Fruit fly (Drosophila melanogaster): ENCODE measurements around the gene tal-2A.

The tal-2A gene

DNA sequence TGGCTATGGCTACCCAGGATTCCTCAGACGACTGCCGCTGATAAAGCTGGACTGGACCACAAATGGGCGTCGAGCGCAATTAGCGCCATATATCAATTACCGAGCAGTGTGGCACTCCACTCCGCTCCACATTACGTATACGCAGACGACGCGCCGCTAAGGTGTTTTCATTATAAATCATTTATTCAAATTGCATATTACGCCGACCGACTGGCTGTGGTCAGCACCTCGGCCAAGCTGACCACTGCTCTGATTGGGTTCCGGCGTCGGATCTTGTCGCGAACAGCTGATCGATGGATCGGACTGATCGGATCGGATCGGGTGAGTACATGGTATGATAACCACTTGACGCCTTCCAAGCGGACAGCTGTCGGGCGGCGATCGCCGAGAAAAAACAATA lies 20.0 kb downstream of the tal-2A start:
- TF ChIP-seq otp (GFP tag; IDR thresholded peaks at IDR 0.05) (0 out of 3 replicates have a peak, but pooled peaks have one; percentile 9), CG7372 (GFP tag; IDR thresholded peaks at IDR 0.05) (no peak), nom (GFP tag; optimal IDR thresholded peaks at IDR 0.05) (no peak), CG18011 (GFP tag; optimal IDR thresholded peaks at IDR 0.05) (no peak), hb (GFP tag; IDR thresholded peaks at IDR 0.05; ENCODE audit: partially characterized antibody) (0 out of 3 replicates have a peak, but pooled peaks have one; percentile 33), CG3281 (GFP tag; optimal IDR thresholded peaks at IDR 0.05) (no peak), dysf (GFP tag; IDR thresholded peaks at IDR 0.05) (0 out of 3 replicates have a peak, but pooled peaks have one; percentile 15), Ets65A (GFP tag) (peak; percentile 20)

DNA sequence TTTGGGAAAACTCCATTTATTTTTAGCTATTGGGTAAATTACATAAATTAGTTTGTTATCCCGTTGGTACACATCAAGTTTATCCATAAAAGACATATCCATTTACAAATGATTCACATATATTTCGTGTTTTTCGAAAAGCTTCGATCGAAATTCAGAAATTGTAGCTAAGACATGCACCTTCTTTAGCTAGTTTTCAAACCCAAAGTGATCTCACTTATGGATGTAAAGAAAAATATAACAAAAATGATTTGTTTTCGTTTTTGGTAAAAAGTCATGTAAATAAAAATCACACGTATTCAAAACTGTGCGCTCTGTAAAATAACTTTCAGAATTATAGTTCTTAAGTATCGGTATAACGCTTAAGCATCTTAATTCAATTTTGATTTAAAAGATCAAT lies 20.6 kb downstream of the tal-2A start:
- no peak for TF ChIP-seq croc (GFP tag; conservative IDR thresholded peaks at IDR 0.05)
- TF ChIP-seq stwl (tag; optimal IDR thresholded peaks at IDR 0.05) = peak; percentile 62
- no peak for TF ChIP-seq cas (GFP tag; IDR thresholded peaks at IDR 0.05)
- TF ChIP-seq Lhr (GFP tag; optimal IDR thresholded peaks at IDR 0.05) = peak; percentile 35
- peak; percentile 82 for TF ChIP-seq CG3995 (GFP tag; optimal IDR thresholded peaks at IDR 0.05)
- TF ChIP-seq CG15696 (tag; optimal IDR thresholded peaks at IDR 0.05) = no peak
- TF ChIP-seq Myb (GFP tag; optimal IDR thresholded peaks at IDR 0.05) = no peak
- TF ChIP-seq Mrtf (GFP tag; IDR thresholded peaks at IDR 0.05) = no peak
- TF ChIP-seq psq (GFP tag; optimal IDR thresholded peaks at IDR 0.05) = no peak
- peak; percentile 71 for TF ChIP-seq E2f2 (GFP tag; IDR thresholded peaks at IDR 0.05)
- peak; percentile 69 for TF ChIP-seq pita (GFP tag; optimal IDR thresholded peaks at IDR 0.05)
- no peak for TF ChIP-seq NC2α (GFP tag; optimal IDR thresholded peaks at IDR 0.05)
- no peak for TF ChIP-seq Eip74EF (GFP tag; optimal IDR thresholded peaks at IDR 0.05)
- TF ChIP-seq ssp (GFP tag; IDR thresholded peaks at IDR 0.05) = no peak
- no peak for TF ChIP-seq CG10462 (GFP tag; optimal IDR thresholded peaks at IDR 0.05)
- TF ChIP-seq bbx (GFP tag; IDR thresholded peaks at IDR 0.05; ENCODE audit: partially characterized antibody) = 0 out of 2 replicates have a peak, but pooled peaks have one; percentile 20
- TF ChIP-seq BEAF-32 (GFP tag; optimal IDR thresholded peaks at IDR 0.05) = peak; percentile 7
- no peak for TF ChIP-seq CG10267 (tag; optimal IDR thresholded peaks at IDR 0.05)
- TF ChIP-seq amos (GFP tag; IDR thresholded peaks at IDR 0.05; ENCODE audit: partially characterized antibody) = peak; percentile 59
- TF ChIP-seq en (GFP tag; optimal IDR thresholded peaks at IDR 0.05) = no peak
- peak; percentile 35 for TF ChIP-seq Dp (GFP tag; optimal IDR thresholded peaks at IDR 0.05)
- TF ChIP-seq knrl (GFP tag; IDR thresholded peaks at IDR 0.05; ENCODE audit: partially characterized antibody) = peak; percentile 45; the same call in 2 of the 3 replicates
- peak in 1 of 2 experiments; percentile 54 for TF ChIP-seq tll (GFP tag; optimal IDR thresholded peaks at IDR 0.05)
- TF ChIP-seq CTCF (GFP tag; optimal IDR thresholded peaks at IDR 0.05) = peak; percentile 82
- peak; percentile 10; the same call in 1 of the 2 replicates for TF ChIP-seq MBD-R2 (GFP tag; IDR thresholded peaks at IDR 0.05)
- no peak for TF ChIP-seq Dbx (GFP tag; IDR thresholded peaks at IDR 0.05)

DNA sequence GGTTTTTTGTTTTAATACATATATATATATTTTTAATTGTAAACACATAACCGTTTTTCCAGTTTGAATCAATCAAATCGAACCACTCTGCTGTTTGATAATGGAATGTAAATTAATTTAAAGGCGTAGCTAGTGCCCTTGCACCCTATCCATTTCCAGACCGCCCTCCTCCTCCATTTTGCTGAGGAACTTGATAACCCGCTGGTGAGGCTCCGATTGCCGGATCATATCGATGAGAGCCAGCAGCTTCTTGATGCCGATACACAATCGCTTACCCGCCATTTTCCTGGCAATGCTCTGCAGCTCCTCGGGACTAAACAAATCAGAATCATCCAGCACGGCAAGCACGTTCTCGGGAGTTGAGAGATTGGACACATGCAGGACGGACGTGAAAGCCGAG lies 21.6 kb downstream of the tal-2A start:
- TF ChIP-seq Kr (GFP tag; optimal IDR thresholded peaks at IDR 0.05) (no peak), Opbp (GFP tag; IDR thresholded peaks at IDR 0.05; ENCODE audit: partially characterized antibody) (0 out of 3 replicates have a peak, but pooled peaks have one; percentile 15)

DNA sequence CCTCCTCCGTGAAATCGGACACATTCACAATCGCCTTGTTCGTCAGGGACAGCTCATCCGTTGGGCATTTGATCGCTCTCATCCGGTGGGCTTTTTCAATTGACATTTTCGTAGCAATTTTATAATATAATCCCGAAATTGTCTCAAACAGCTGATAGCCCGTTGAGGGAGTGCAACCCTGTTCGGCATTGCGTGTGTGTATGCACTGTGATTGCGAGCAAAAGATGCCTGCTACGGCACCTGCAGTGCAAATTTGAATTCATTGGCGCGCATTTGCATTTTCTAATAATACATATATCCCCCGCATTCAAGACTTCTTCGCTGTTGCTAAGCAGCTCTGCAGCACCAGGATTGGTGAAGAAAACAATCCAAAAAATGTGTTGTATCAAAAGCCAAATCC lies 24.9 kb downstream of the tal-2A start, which contains the start of gene Nsf2:
TSS of gene Nsf2 (minus strand) at position 185 of the 400 bp plus-strand sequence.
- TF ChIP-seq trem (tag; optimal IDR thresholded peaks at IDR 0.05) (peak; percentile 75), HLH54F (GFP tag; optimal IDR thresholded peaks at IDR 0.05) (no peak), CG9727 (GFP tag; optimal IDR thresholded peaks at IDR 0.05) (peak; percentile 30), Chrac-16 (GFP tag; optimal IDR thresholded peaks at IDR 0.05) (no peak), CG15601 (tag; optimal IDR thresholded peaks at IDR 0.05) (peak; percentile 12), run (tag; optimal IDR thresholded peaks at IDR 0.05) (no peak), Oaz (GFP tag; IDR thresholded peaks at IDR 0.05) (no peak), vvl (GFP tag; IDR thresholded peaks at IDR 0.05) (peak; percentile 71), CG34224 (GFP tag; IDR thresholded peaks at IDR 0.05; ENCODE audit: partially characterized antibody) (peak; percentile 54; the same call in 2 of the 3 replicates), pho (GFP tag; optimal IDR thresholded peaks at IDR 0.05) (peak; percentile 15), CG13123 (GFP tag; optimal IDR thresholded peaks at IDR 0.05) (no peak), gsb (GFP tag; IDR thresholded peaks at IDR 0.05) (no peak), gsb-n (tag; optimal IDR thresholded peaks at IDR 0.05) (no peak)

Data from whole organism, embryonic.